Fruit fly (Drosophila melanogaster): ENCODE measurements around the gene Diedel.

The Diedel gene

DNA sequence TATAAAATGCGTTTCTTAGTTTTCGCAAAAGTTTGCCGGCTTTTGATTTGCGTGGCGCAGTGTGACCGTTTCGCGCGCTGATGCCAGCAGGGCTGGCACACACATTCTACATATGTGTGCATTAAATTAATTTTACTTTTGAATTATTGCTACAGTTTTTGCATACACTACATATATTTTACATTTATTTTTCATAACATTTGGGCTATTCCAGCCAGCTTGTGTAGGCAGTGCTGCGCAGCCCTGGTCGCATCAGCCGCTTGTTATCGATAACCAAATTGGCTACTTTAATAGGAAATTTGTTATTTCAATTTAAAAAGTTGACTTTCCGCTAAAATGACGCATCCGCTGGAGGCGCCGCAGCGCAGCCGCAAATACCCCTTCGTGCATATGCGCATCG lies 4.4 kb upstream of the Diedel start, which contains the start of the genes CG2321 and CG2006 (continued):
- TF ChIP-seq CG34376 (GFP tag; optimal IDR thresholded peaks at IDR 0.05) = peak; percentile 31
- no peak for TF ChIP-seq Eip74EF (GFP tag; optimal IDR thresholded peaks at IDR 0.05)
- TF ChIP-seq pan (optimal IDR thresholded peaks at IDR 0.05) = no peak
- TF ChIP-seq pan (GFP tag; optimal IDR thresholded peaks at IDR 0.05 in 1 of 2, IDR thresholded peaks at IDR 0.05 in 1 of 2) = peak in 1 of 2 experiments; percentile 55
- TF ChIP-seq slou (GFP tag; optimal IDR thresholded peaks at IDR 0.05) = peak; percentile 60
- TF ChIP-seq rib (GFP tag; IDR thresholded peaks at IDR 0.05) = peak; percentile 92
- TF ChIP-seq ssp (GFP tag; IDR thresholded peaks at IDR 0.05) = peak; percentile 83
- TF ChIP-seq CG33213 (GFP tag; optimal IDR thresholded peaks at IDR 0.05) = peak; percentile 65
- TF ChIP-seq NC2β (GFP tag; optimal IDR thresholded peaks at IDR 0.05) = peak; percentile 53
- peak; percentile 20 for TF ChIP-seq CG8924 (tag; optimal IDR thresholded peaks at IDR 0.05)
- peak; percentile 10 for TF ChIP-seq Meics (GFP tag; optimal IDR thresholded peaks at IDR 0.05)
- TF ChIP-seq zen (tag; optimal IDR thresholded peaks at IDR 0.05) = peak; percentile 74
- TF ChIP-seq Dbx (GFP tag; IDR thresholded peaks at IDR 0.05) = peak; percentile 63; the same call in 1 of the 3 replicates
- peak; percentile 40 for TF ChIP-seq az2 (GFP tag; optimal IDR thresholded peaks at IDR 0.05)
- no peak; the same call in 2 of the 3 replicates for TF ChIP-seq zen2 (GFP tag; IDR thresholded peaks at IDR 0.05; ENCODE audit: partially characterized antibody)
- peak; percentile 30 for TF ChIP-seq Hr3 (GFP tag; optimal IDR thresholded peaks at IDR 0.05)
- no peak for TF ChIP-seq odd (GFP tag; optimal IDR thresholded peaks at IDR 0.05)
- peak; percentile 11 for TF ChIP-seq fu2 (GFP tag; optimal IDR thresholded peaks at IDR 0.05)
- TF ChIP-seq twi (tag; optimal IDR thresholded peaks at IDR 0.05) = peak; percentile 47
- peak; percentile 39; the same call in 1 of the 2 replicates for TF ChIP-seq ranshi (GFP tag; IDR thresholded peaks at IDR 0.05)
- peak; percentile 68 for TF ChIP-seq Ptx1 (GFP tag; IDR thresholded peaks at IDR 0.05)
- TF ChIP-seq CG11560 (tag; IDR thresholded peaks at IDR 0.05) = no peak
- peak; percentile 52; the same call in 1 of the 3 replicates for TF ChIP-seq Mrtf (GFP tag; IDR thresholded peaks at IDR 0.05)
- peak; percentile 31; the same call in 1 of the 2 replicates for TF ChIP-seq Adf1 (GFP tag; IDR thresholded peaks at IDR 0.05)
- TF ChIP-seq CG12236 (GFP tag; optimal IDR thresholded peaks at IDR 0.05) = no peak
- peak; percentile 41; the same call in 1 of the 2 replicates for TF ChIP-seq al (GFP tag; IDR thresholded peaks at IDR 0.05)
- TF ChIP-seq Scr (GFP tag; IDR thresholded peaks at IDR 0.05; ENCODE audit: partially characterized antibody) = peak; percentile 57
- TF ChIP-seq CoRest (tag; optimal IDR thresholded peaks at IDR 0.05) = peak; percentile 59
- peak; percentile 63 for TF ChIP-seq CG10366 (GFP tag; IDR thresholded peaks at IDR 0.05)
- peak; percentile 73 for TF ChIP-seq sug (tag; optimal IDR thresholded peaks at IDR 0.05)
- TF ChIP-seq cas (GFP tag; IDR thresholded peaks at IDR 0.05) = 0 out of 2 replicates have a peak, but pooled peaks have one; percentile 37
- TF ChIP-seq Dip2 (GFP tag; IDR thresholded peaks at IDR 0.05) = no peak
- TF ChIP-seq CG34224 (GFP tag; IDR thresholded peaks at IDR 0.05; ENCODE audit: partially characterized antibody) = peak; percentile 80
- peak; percentile 63 for TF ChIP-seq lmd (GFP tag; IDR thresholded peaks at IDR 0.05)
- TF ChIP-seq tll (GFP tag; optimal IDR thresholded peaks at IDR 0.05) = peak in 1 of 2 experiments; percentile 74
- TF ChIP-seq Fer1 (GFP tag; optimal IDR thresholded peaks at IDR 0.05) = peak; percentile 65
- TF ChIP-seq gt (GFP tag; IDR thresholded peaks at IDR 0.05) = no peak
- 0 out of 2 replicates have a peak, but pooled peaks have one; percentile 39 for TF ChIP-seq CG11247 (GFP tag; IDR thresholded peaks at IDR 0.05)
- peak; percentile 53 for TF ChIP-seq CG18262 (tag; optimal IDR thresholded peaks at IDR 0.05)
- peak; percentile 93 for TF ChIP-seq sens (GFP tag)
- TF ChIP-seq ERR (GFP tag; optimal IDR thresholded peaks at IDR 0.05) = no peak
- peak; percentile 30 for TF ChIP-seq Atf-2 (GFP tag; optimal IDR thresholded peaks at IDR 0.05)
- peak; percentile 75 for TF ChIP-seq amos (GFP tag; IDR thresholded peaks at IDR 0.05; ENCODE audit: partially characterized antibody)
- peak; percentile 23 for TF ChIP-seq bigmax (GFP tag; optimal IDR thresholded peaks at IDR 0.05)
- no peak for TF ChIP-seq CG13123 (GFP tag; optimal IDR thresholded peaks at IDR 0.05)
- peak in 1 of 2 experiments; percentile 10 for TF ChIP-seq bsh (GFP tag; optimal IDR thresholded peaks at IDR 0.05)
- TF ChIP-seq Sox100B (GFP tag; optimal IDR thresholded peaks at IDR 0.05) = no peak
- TF ChIP-seq ap (GFP tag; IDR thresholded peaks at IDR 0.05) = 0 out of 2 replicates have a peak, but pooled peaks have one; percentile 7
- TF ChIP-seq CG1647 (GFP tag; optimal IDR thresholded peaks at IDR 0.05) = peak; percentile 29
- TF ChIP-seq Dll (GFP tag; IDR thresholded peaks at IDR 0.05; ENCODE audit: partially characterized antibody) = peak; percentile 64; the same call in 3 of the 4 replicates
